Worm (Caenorhabditis elegans) whole organism, young adult: ENCODE data around the gene F26G1.2.

Experiments used
- B0261.1 ChIP-seq: sonication (generic microtip); optimal IDR thresholded peaks from 2 replicates; lab custom pipeline; 2016; ENCODE audit warnings: mild to moderate bottlenecking, missing genetic modification characterization, moderate library complexity, missing compliant biosample characterization
- C06A6.2 ChIP-seq: fragments of 200-800 bp; sonication (Bioruptor generic); conservative IDR thresholded peaks from 2 replicates; pipeline ENCODE4 v1.3.6; 2022; ENCODE audit warnings: missing genetic modification characterization, missing compliant biosample characterization
- F57C9.4 ChIP-seq: sonication (generic microtip); optimal IDR thresholded peaks from 2 replicates; lab custom pipeline; 2017; ENCODE audit warnings: mild to moderate bottlenecking, missing genetic modification characterization, missing compliant biosample characterization
- K12H6.12 ChIP-seq: fragments of 200-800 bp; sonication (Bioruptor generic); optimal IDR thresholded peaks from 2 replicates; lab custom pipeline; 2018; ENCODE audit warnings: mild to moderate bottlenecking, missing genetic modification characterization, missing compliant biosample characterization
- Y53F4B.3 ChIP-seq: fragments of 200-800 bp; sonication (Bioruptor generic); IDR thresholded peaks from 2 replicates; pipeline ENCODE4 v1.3.6; 2022; ENCODE audit warnings: missing genetic modification reagents, missing genetic modification characterization, missing compliant biosample characterization
- Y95B8A.8 ChIP-seq: fragments of 200-800 bp; sonication (Bioruptor generic); IDR thresholded peaks from 2 replicates; pipeline ENCODE4 v1.3.6; 2022; ENCODE audit warnings: missing genetic modification reagents, missing genetic modification characterization, missing compliant biosample characterization
- akir-1 ChIP-seq: fragments of 200-800 bp; sonication (Bioruptor generic); optimal IDR thresholded peaks from 2 replicates; lab custom pipeline; 2018; ENCODE audit warnings: mild to moderate bottlenecking, missing genetic modification characterization, moderate library complexity, missing compliant biosample characterization
- aptf-3 ChIP-seq: fragments of 200-800 bp; sonication (Bioruptor generic); IDR thresholded peaks from 2 replicates; pipeline ENCODE4 v1.3.6; 2022; ENCODE audit warnings: missing genetic modification characterization, missing compliant biosample characterization
- atf-7 ChIP-seq: sonication (generic microtip); optimal IDR thresholded peaks from 2 replicates; lab custom pipeline; 2017; ENCODE audit warnings: mild to moderate bottlenecking, missing genetic modification characterization, missing compliant biosample characterization
- ccch-3 ChIP-seq: fragments of 200-800 bp; sonication (Bioruptor generic); optimal IDR thresholded peaks from 2 replicates; lab custom pipeline; 2018; ENCODE audit warnings: mild to moderate bottlenecking, missing genetic modification characterization, missing compliant biosample characterization
- cebp-1 ChIP-seq, 2 experiments: fragments of 200-800 bp in 1 of 2; sonication (Bioruptor generic) in 1 of 2; sonication (generic microtip) in 1 of 2; IDR thresholded peaks in 1 of 2; optimal IDR thresholded peaks in 1 of 2; 2 replicates each; pipeline versions ENCODE4 v1.3.6 to Lab custom; 2017 to 2022; ENCODE audit warnings: missing compliant biosample characterization in 2 of 2, missing genetic modification characterization in 2 of 2, mild to moderate bottlenecking in 1 of 2, missing genetic modification reagents in 1 of 2, moderate library complexity in 1 of 2
- cebp-2 ChIP-seq: fragments of 200-800 bp; sonication (Bioruptor generic); IDR thresholded peaks from 2 replicates; pipeline ENCODE4 v1.3.6; 2022; ENCODE audit warnings: missing genetic modification characterization, missing compliant biosample characterization
- ceh-100 ChIP-seq: fragments of 200-800 bp; sonication (Bioruptor generic); IDR thresholded peaks from 2 replicates; pipeline ENCODE4 v1.3.6; 2022; ENCODE audit warnings: missing genetic modification reagents, missing genetic modification characterization, missing compliant biosample characterization
- ceh-79 ChIP-seq: sonication (generic microtip); optimal IDR thresholded peaks from 2 replicates; lab custom pipeline; 2017; ENCODE audit warnings: mild to moderate bottlenecking, missing genetic modification characterization, missing compliant biosample characterization
- die-1 ChIP-seq: sonication (generic microtip); optimal IDR thresholded peaks from 2 replicates; lab custom pipeline; 2016; ENCODE audit warnings: missing genotype, mild to moderate bottlenecking, missing genetic modification characterization, missing compliant biosample characterization
- dox-1 ChIP-seq: fragments of 200-800 bp; sonication (Bioruptor generic); IDR thresholded peaks from 2 replicates; pipeline ENCODE4 v1.3.6; 2022; ENCODE audit warnings: missing genetic modification reagents, missing genetic modification characterization, missing compliant biosample characterization
- efl-1 ChIP-seq: fragments of 150-350 bp; optimal IDR thresholded peaks from 2 replicates; lab custom pipeline; 2014; ENCODE audit warnings: missing biosample characterization, missing genetic modification reagents, missing genetic modification characterization
- ets-4 ChIP-seq: fragments of 200-800 bp; sonication (Bioruptor generic); optimal IDR thresholded peaks from 2 replicates; lab custom pipeline; 2018; ENCODE audit warnings: mild to moderate bottlenecking, missing genetic modification characterization, missing compliant biosample characterization
- hlh-26 ChIP-seq: fragments of 200-800 bp; sonication (Bioruptor generic); conservative IDR thresholded peaks from 2 replicates; pipeline ENCODE4 v1.3.6; 2022; ENCODE audit warnings: missing genetic modification reagents, missing genetic modification characterization, missing compliant biosample characterization
- hmg-20 ChIP-seq: fragments of 200-800 bp; sonication (Bioruptor generic); IDR thresholded peaks from 2 replicates; pipeline ENCODE4 v1.3.6; 2022; ENCODE audit warnings: missing genetic modification reagents, missing genetic modification characterization, missing compliant biosample characterization
- let-607 ChIP-seq, 2 experiments: fragments of 200-800 bp in 1 of 2; sonication (Bioruptor generic) in 1 of 2; sonication (generic microtip) in 1 of 2; optimal IDR thresholded peaks; 2 replicates each; lab custom pipeline; 2016 to 2018; ENCODE audit warnings: mild to moderate bottlenecking in 2 of 2, missing compliant biosample characterization in 2 of 2, missing genetic modification characterization in 2 of 2, moderate library complexity in 2 of 2, missing genotype in 1 of 2
- lin-54 ChIP-seq: fragments of 200-800 bp; sonication (Bioruptor generic); optimal IDR thresholded peaks from 2 replicates; lab custom pipeline; 2018; ENCODE audit warnings: mild to moderate bottlenecking, missing genetic modification characterization, missing compliant biosample characterization
- lsl-1 ChIP-seq: fragments of 200-800 bp; sonication (Bioruptor generic); optimal IDR thresholded peaks from 2 replicates; lab custom pipeline; 2018; ENCODE audit warnings: mild to moderate bottlenecking, missing genetic modification characterization, moderate library complexity, missing compliant biosample characterization
- lsy-27 ChIP-seq: sonication (generic microtip); optimal IDR thresholded peaks from 2 replicates; lab custom pipeline; 2017; ENCODE audit warnings: missing genetic modification characterization, mild to moderate bottlenecking, missing compliant biosample characterization, antibody characterized with exemption, missing genotype, borderline replicate concordance; ENCODE audit not compliant: insufficient read depth
- madf-8 ChIP-seq: fragments of 200-800 bp; sonication (Bioruptor generic); conservative IDR thresholded peaks from 2 replicates; pipeline ENCODE4 v1.3.6; 2022; ENCODE audit warnings: missing genetic modification reagents, missing genetic modification characterization, missing compliant biosample characterization
- nhr-120 ChIP-seq: fragments of 200-800 bp; sonication (Bioruptor generic); IDR thresholded peaks from 2 replicates; pipeline ENCODE4 v1.3.6; 2022; ENCODE audit warnings: missing genetic modification characterization, missing compliant biosample characterization
- nhr-27 ChIP-seq: fragments of 200-800 bp; sonication (Bioruptor generic); optimal IDR thresholded peaks from 2 replicates; lab custom pipeline; 2018; ENCODE audit warnings: mild to moderate bottlenecking, missing genetic modification characterization, moderate library complexity, missing compliant biosample characterization
- nhr-80 ChIP-seq: sonication (generic microtip); optimal IDR thresholded peaks from 2 replicates; lab custom pipeline; 2016; ENCODE audit warnings: missing genetic modification characterization, missing compliant biosample characterization
- sdz-38 ChIP-seq: sonication (generic microtip); optimal IDR thresholded peaks from 2 replicates; lab custom pipeline; 2016; ENCODE audit warnings: missing genotype, missing genetic modification characterization, missing compliant biosample characterization
- snpc-1.3 ChIP-seq: sonication (generic microtip); optimal IDR thresholded peaks from 2 replicates; lab custom pipeline; 2017; ENCODE audit warnings: missing genetic modification characterization, mild to moderate bottlenecking, missing compliant biosample characterization, antibody characterized with exemption, moderate library complexity, missing genotype, missing genetic modification reagents; ENCODE audit not compliant: insufficient read depth
- somi-1 ChIP-seq: fragments of 200-800 bp; sonication (Bioruptor generic); optimal IDR thresholded peaks from 2 replicates; lab custom pipeline; 2018; ENCODE audit warnings: mild to moderate bottlenecking, missing genetic modification characterization, missing compliant biosample characterization
- tbp1 ChIP-seq: fragments of 200-800 bp; sonication (Bioruptor generic); optimal IDR thresholded peaks from 2 replicates; lab custom pipeline; 2018; ENCODE audit warnings: mild to moderate bottlenecking, missing genetic modification characterization, missing compliant biosample characterization
- unc-62 ChIP-seq: fragments of 150-350 bp; optimal IDR thresholded peaks from 2 replicates; lab custom pipeline; 2014; ENCODE audit warnings: missing biosample characterization, missing genetic modification reagents, missing genetic modification characterization
- ztf-22 ChIP-seq: fragments of 200-800 bp; sonication (Bioruptor generic); optimal IDR thresholded peaks from 2 replicates; lab custom pipeline; 2018; ENCODE audit warnings: mild to moderate bottlenecking, missing genetic modification characterization, moderate library complexity, missing compliant biosample characterization

Gene F26G1.2

DNA sequence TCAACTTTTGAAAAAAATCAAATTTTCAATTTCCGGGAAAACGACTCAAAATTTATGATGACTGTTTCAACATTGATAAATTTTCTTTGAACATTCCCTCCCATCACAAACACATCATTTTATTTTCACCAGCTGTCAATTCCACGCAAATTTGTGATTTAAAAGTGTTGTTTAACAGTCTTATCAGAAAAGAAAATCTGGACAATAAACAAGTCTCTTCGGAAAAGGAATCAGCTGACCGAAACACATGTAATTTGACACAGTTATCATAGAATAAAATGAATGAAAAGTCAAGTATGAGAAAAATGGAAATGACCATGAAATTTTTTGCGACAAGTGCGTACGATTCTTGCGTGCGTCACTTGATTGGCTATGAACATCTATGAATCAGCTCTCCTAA, 6.2 kb downstream of the F26G1.2 start:
- no peak for TF ChIP-seq ccch-3 (GFP tag; lab: Kevin White, UChicago)
- peak; percentile 76 for TF ChIP-seq ets-4 (GFP tag; lab: Kevin White, UChicago)
- peak; percentile 34 for TF ChIP-seq tbp1 (GFP tag; lab: Kevin White, UChicago)
- no peak for TF ChIP-seq aptf-3 (GFP tag; lab: Robert Waterston, UW)
- TF ChIP-seq madf-8, result no peak
- no peak for TF ChIP-seq nhr-27 (tag; lab: Kevin White, UChicago)
- TF ChIP-seq ztf-22 (GFP tag; lab: Kevin White, UChicago), result peak; percentile 54
- peak; percentile 9 to 38 for TF ChIP-seq let-607 (tag; optimal IDR thresholded peaks at IDR 0.05; lab: Kevin White, UChicago)
- peak; percentile 96 for TF ChIP-seq unc-62 (GFP tag; lab: Kevin White, UChicago)
- no peak for TF ChIP-seq somi-1 (GFP tag; lab: Kevin White, UChicago)
- TF ChIP-seq nhr-80 (tag; lab: Kevin White, UChicago), result peak; percentile 85
- peak; percentile 26; the same call in 1 of the 2 replicates for TF ChIP-seq dox-1
- TF ChIP-seq atf-7 (tag; lab: Kevin White, UChicago), result peak; percentile 51
- TF ChIP-seq, all 124 proteins: peak for 8

DNA sequence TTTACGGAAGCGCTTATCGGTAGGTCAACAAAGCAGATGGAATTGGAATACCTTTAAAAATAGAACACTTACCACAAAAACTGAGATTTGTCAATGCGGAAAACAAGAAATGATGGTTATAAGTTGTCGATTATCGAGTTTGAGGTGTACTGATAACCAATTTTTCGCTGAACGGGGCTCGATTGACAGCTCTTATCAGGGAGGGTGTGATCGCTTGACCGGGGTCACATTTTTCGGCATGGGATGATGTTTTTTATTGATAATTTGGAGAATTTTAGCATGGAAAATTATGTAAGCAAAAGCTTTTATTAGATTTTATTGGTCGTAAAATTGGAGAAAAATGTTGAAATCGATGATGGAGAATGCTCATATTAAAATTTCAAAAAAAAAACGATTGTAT, 7.0 kb downstream of the F26G1.2 start:
- TF ChIP-seq dox-1 (peak; percentile 70), nhr-80 (tag; lab: Kevin White, UChicago) (peak; percentile 87), ztf-22 (GFP tag; lab: Kevin White, UChicago) (peak; percentile 5), lsl-1 (GFP tag; lab: Kevin White, UChicago) (no peak), unc-62 (GFP tag; lab: Kevin White, UChicago) (peak; percentile 55), ets-4 (GFP tag; lab: Kevin White, UChicago) (peak; percentile 65), akir-1 (GFP tag; lab: Kevin White, UChicago) (no peak)

DNA sequence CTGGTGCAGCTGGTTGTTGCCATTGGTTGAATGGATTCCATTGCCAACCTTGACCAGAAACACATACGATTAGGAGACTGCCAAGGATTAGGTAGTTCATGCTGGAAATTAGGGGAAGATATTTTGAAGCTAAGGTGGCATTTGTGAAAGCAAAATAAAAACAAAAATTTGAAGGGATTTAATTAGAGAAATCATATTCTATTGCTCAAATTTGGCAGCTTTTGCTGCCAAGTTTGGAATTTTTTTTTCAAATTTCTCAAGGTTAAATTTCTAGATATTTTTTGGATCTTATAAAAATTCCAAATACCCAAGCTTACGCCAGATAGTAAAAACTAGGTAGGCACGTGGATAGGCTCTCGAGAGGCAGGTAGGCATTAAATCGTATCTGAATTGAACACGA, 8.4 kb downstream of the F26G1.2 start, which contains the start of gene F26G1.5:
F26G1.5 (minus strand) TSS at position 101 of the 400 bp plus-strand sequence.
- TF ChIP-seq B0261.1 (tag; lab: Kevin White, UChicago), result no peak
- TF ChIP-seq aptf-3 (GFP tag; lab: Robert Waterston, UW), result no peak
- TF ChIP-seq hmg-20 (GFP tag; lab: Robert Waterston, UW), result no peak
- no peak for TF ChIP-seq F57C9.4 (tag; lab: Kevin White, UChicago)
- no peak for TF ChIP-seq snpc-1.3 (tag; lab: Kevin White, UChicago)
- no peak for TF ChIP-seq ceh-79 (tag; lab: Kevin White, UChicago)
- TF ChIP-seq ceh-100 (GFP tag; lab: Robert Waterston, UW), result no peak

DNA sequence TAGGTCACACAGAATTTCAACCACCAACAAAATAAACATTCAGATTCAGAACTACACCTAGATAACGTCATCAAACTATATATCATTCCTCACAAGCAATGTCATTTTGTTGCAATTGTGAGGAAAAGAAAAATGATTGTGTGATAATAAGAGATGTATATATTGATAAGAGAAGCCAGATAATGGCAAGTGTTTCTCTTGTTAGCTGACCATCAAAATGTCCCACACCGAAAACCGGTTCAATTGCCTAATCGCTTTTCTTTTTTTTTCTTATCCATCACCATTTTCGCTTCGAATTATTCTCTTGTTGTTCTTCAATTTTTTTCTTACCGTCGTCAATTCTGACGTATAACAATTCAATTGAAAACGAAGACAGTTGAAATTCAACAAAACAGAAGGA, 9.6 kb downstream of the F26G1.2 start:
- TF ChIP-seq nhr-120 (GFP tag; lab: Robert Waterston, UW), result no peak
- TF ChIP-seq sdz-38 (tag; lab: Kevin White, UChicago), result no peak
- TF ChIP-seq Y53F4B.3 (GFP tag; lab: Robert Waterston, UW), result no peak
- TF ChIP-seq hlh-26 (GFP tag; lab: Robert Waterston, UW), result no peak
- TF ChIP-seq die-1 (tag; lab: Kevin White, UChicago), result no peak
- no peak for TF ChIP-seq cebp-1 (GFP tag; IDR thresholded peaks at IDR 0.05; lab: Robert Waterston, UW)
- no peak for TF ChIP-seq cebp-1 (tag; optimal IDR thresholded peaks at IDR 0.05; lab: Kevin White, UChicago)
- no peak for TF ChIP-seq lsl-1 (GFP tag; lab: Kevin White, UChicago)
- no peak for TF ChIP-seq lsy-27 (tag; lab: Kevin White, UChicago)
- TF ChIP-seq C06A6.2, result no peak
- TF ChIP-seq lin-54 (GFP tag; lab: Kevin White, UChicago), result no peak
- no peak for TF ChIP-seq Y95B8A.8 (GFP tag; lab: Robert Waterston, UW)
- no peak for TF ChIP-seq cebp-2 (GFP tag; lab: Robert Waterston, UW)
- no peak for TF ChIP-seq B0261.1 (tag; lab: Kevin White, UChicago)
- no peak for TF ChIP-seq K12H6.12 (tag; lab: Kevin White, UChicago)
- no peak for TF ChIP-seq efl-1 (GFP tag; lab: Kevin White, UChicago)
